Worm (Caenorhabditis elegans) whole organism, L4 larva: ENCODE results near the gene mrpl-22.

ENCODE experiments used
- hmg-1.1 ChIP-seq: fragments of 200-800 bp; sonication (Bioruptor generic); IDR thresholded peaks from 2 replicates; pipeline ENCODE4 v1.3.6; 2022; ENCODE audit warnings: missing genetic modification reagents, missing genetic modification characterization, missing compliant biosample characterization
- lin-15B ChIP-seq: fragments of 150-350 bp; sonication (generic microtip); optimal IDR thresholded peaks from 3 replicates; lab custom pipeline; 2014; ENCODE audit warnings: missing biosample characterization, missing genetic modification characterization
- madf-9 ChIP-seq: fragments of 200-800 bp; sonication (Bioruptor generic); conservative IDR thresholded peaks from 2 replicates; pipeline ENCODE4 v1.3.6; 2022; ENCODE audit warnings: missing genetic modification reagents, missing genetic modification characterization, missing compliant biosample characterization
- nhr-10 ChIP-seq: fragments of 150-350 bp; optimal IDR thresholded peaks from 2 replicates; lab custom pipeline; 2014; ENCODE audit warnings: missing biosample characterization, missing genetic modification characterization
- nhr-77 ChIP-seq: fragments of 150-350 bp; optimal IDR thresholded peaks from 2 replicates; lab custom pipeline; 2014; ENCODE audit warnings: missing biosample characterization, missing genetic modification characterization
- snpc-1.2 ChIP-seq: fragments of 200-800 bp; sonication (Bioruptor generic); IDR thresholded peaks from 2 replicates; pipeline ENCODE4 v1.3.6; 2022; ENCODE audit warnings: missing genetic modification reagents, missing genetic modification characterization, missing compliant biosample characterization
- unc-62 ChIP-seq, 3 experiments: fragments of 150-350 bp in 1 of 3; sonication (generic microtip); optimal IDR thresholded peaks in 2 of 3; peaks in 1 of 3; 1 replicate in 1 of 3; 2 replicates in 2 of 3; lab custom pipeline; 2014 to 2017; ENCODE audit warnings: missing biosample characterization in 3 of 3, missing genetic modification characterization in 3 of 3, missing genetic modification reagents in 3 of 3, missing genotype in 1 of 3
- zfp-3 ChIP-seq: fragments of 200-800 bp; sonication (Bioruptor generic); conservative IDR thresholded peaks from 2 replicates; pipeline ENCODE4 v1.3.6; 2022; ENCODE audit warnings: missing genetic modification reagents, missing genetic modification characterization, missing compliant biosample characterization

Gene mrpl-22

DNA sequence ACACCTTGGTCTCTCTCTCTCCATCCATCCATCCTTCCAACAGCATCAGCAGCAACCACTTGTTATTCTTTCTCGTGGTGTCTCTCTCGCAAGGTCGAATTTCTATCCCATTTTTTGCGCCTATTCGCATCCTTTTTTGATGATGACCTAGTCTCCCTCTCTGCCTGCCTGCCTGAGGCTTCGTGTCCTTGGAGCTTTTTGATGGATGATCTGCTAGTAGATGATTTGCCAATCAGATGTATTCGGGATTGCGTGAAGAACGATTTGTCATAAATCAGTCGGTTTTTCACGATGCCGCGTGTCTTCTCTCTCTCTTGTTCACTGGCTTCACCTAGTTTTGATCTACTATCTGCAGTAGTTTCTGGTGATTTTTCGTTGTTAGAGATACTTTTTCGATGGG, 46.0 kb downstream of the mrpl-22 start (continued):
- TF ChIP-seq nhr-77 (no peak), madf-9 (GFP tag; lab: Robert Waterston, UW) (no peak)

DNA sequence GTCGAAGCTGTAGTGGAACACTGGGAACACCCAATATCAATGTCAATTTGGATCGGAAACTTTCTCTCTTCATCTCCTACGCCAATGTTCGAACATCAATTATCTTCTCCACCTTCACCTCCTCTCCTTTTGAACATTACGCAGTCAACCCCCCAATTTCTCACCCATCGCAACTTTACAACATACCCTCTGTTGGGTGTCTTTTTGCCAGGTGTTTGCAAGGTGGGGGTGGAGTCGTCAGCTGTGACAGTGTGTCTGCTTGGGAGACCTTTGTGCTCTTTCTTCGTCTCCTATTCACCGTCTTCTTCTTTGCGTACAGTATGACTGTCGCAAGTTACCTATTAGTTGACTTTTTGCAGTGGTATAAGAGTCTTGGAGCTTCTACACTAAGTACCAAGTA, 51.4 kb downstream of the mrpl-22 start:
- 0 out of 2 replicates have a peak, but pooled peaks have one; percentile 28 for TF ChIP-seq snpc-1.2 (GFP tag; lab: Robert Waterston, UW)
- TF ChIP-seq hmg-1.1 (GFP tag; lab: Robert Waterston, UW) = 0 out of 2 replicates have a peak, but pooled peaks have one; percentile 8
- no peak for TF ChIP-seq lin-15B (tag; lab: Kevin White, UChicago)
- peak in 1 of 2 experiments; percentile 26 for TF ChIP-seq unc-62 (GFP tag; optimal IDR thresholded peaks at IDR 0.05 in 1 of 2; lab: Kevin White, UChicago)
- no peak for TF ChIP-seq unc-62 (tag; optimal IDR thresholded peaks at IDR 0.05; lab: Kevin White, UChicago)
- no peak for TF ChIP-seq nhr-10 (tag; lab: Kevin White, UChicago)
- no peak for TF ChIP-seq zfp-3 (GFP tag; lab: Robert Waterston, UW)
